Worm (Caenorhabditis elegans) whole organism, L2 larva: ENCODE results near the gene srx-90.

Experiments used
- aly-2 ChIP-seq: fragments of 150-350 bp; optimal IDR thresholded peaks from 2 replicates; lab custom pipeline; 2014; ENCODE audit warnings: missing biosample characterization, missing genetic modification characterization
- ama-1 ChIP-seq: fragments of 150-350 bp; optimal IDR thresholded peaks from 2 replicates; lab custom pipeline; 2018; ENCODE audit warnings: inconsistent platforms
- ceh-82 ChIP-seq: fragments of 150-350 bp; optimal IDR thresholded peaks from 2 replicates; lab custom pipeline; 2014; ENCODE audit warnings: missing biosample characterization, missing genetic modification characterization
- dmd-4 ChIP-seq: sonication (generic microtip); optimal IDR thresholded peaks from 2 replicates; lab custom pipeline; 2017; ENCODE audit warnings: missing biosample characterization, missing genetic modification characterization
- elt-1 ChIP-seq: fragments of 150-350 bp; optimal IDR thresholded peaks from 2 replicates; lab custom pipeline; 2014; ENCODE audit warnings: missing biosample characterization, missing genetic modification characterization
- lin-13 ChIP-seq: fragments of 150-350 bp; optimal IDR thresholded peaks from 2 replicates; lab custom pipeline; 2014; ENCODE audit warnings: missing biosample characterization, missing genetic modification reagents, missing genetic modification characterization
- mdl-1 ChIP-seq, 2 experiments: fragments of 150-350 bp in 1 of 2; sonication (generic microtip) in 1 of 2; optimal IDR thresholded peaks; 2 replicates each; lab custom pipeline; 2017; ENCODE audit warnings: missing biosample characterization in 2 of 2, missing genetic modification characterization in 2 of 2
- nhr-11 ChIP-seq: fragments of 150-350 bp; optimal IDR thresholded peaks from 2 replicates; lab custom pipeline; 2014; ENCODE audit warnings: missing biosample characterization, missing genetic modification characterization
- nhr-77 ChIP-seq: fragments of 150-350 bp; optimal IDR thresholded peaks from 2 replicates; lab custom pipeline; 2014; ENCODE audit warnings: missing biosample characterization, missing genetic modification characterization
- snpc-4 ChIP-seq: fragments of 150-350 bp; optimal IDR thresholded peaks from 2 replicates; lab custom pipeline; 2014; ENCODE audit warnings: missing biosample characterization, missing genetic modification characterization
- ztf-11 ChIP-seq: sonication (generic microtip); optimal IDR thresholded peaks from 2 replicates; lab custom pipeline; 2017; ENCODE audit warnings: missing biosample characterization, missing genetic modification characterization

DNA sequence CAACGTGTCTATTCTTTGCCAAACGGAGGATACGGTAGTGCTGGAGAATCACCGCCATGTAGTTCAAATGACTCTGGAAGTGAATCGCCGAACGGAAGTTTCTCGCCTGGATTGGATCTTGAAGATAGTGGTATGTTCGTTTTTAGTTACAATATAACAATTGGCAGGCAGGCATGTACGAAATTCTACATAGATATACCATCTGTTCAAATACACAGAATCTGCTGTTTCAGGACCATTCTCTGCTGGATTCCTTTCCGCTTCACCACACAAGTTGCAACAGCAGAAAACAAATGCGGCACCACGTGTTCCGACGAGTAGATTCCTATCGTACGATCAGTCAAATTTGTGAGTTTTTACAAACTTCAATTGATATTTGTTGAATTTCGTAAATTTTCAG lies 41.4 kb upstream of the srx-90 start:
- TF ChIP-seq nhr-77 (tag; lab: Kevin White, UChicago) (no peak), dmd-4 (tag; lab: Kevin White, UChicago) (no peak), ama-1 (lab: Kevin White, UChicago) (no peak), ztf-11 (no peak), snpc-4 (tag; lab: Kevin White, UChicago) (no peak), lin-13 (GFP tag; lab: Kevin White, UChicago) (no peak), aly-2 (no peak), nhr-11 (no peak), ceh-82 (no peak), mdl-1 (tag; optimal IDR thresholded peaks at IDR 0.05; lab: Kevin White, UChicago) (no peak), elt-1 (no peak)
